Fruit fly (Drosophila melanogaster) whole organism, embryonic: ENCODE data around the gene CG16865.

Experiments
- Abd-B ChIP-seq: fragments of 200-800 bp; sonication (Bioruptor generic); optimal IDR thresholded peaks from 2 replicates; lab custom pipeline; 2018; ENCODE audit warnings: missing biosample characterization, mild to moderate bottlenecking, missing genetic modification characterization, moderate library complexity
- CG10565 ChIP-seq: fragments of 200-800 bp; sonication (Bioruptor generic); optimal IDR thresholded peaks from 3 replicates; lab custom pipeline; 2016; ENCODE audit warnings: missing biosample characterization, mild to moderate bottlenecking, missing genetic modification characterization
- CG11695 ChIP-seq: fragments of 200-800 bp; sonication (Bioruptor generic); IDR thresholded peaks from 3 replicates; pipeline ENCODE4 v1.3.6; 2022; ENCODE audit warnings: missing biosample characterization, missing genetic modification characterization
- CG13424 ChIP-seq: fragments of 200-800 bp; sonication (Bioruptor generic); optimal IDR thresholded peaks from 2 replicates; lab custom pipeline; 2019; ENCODE audit warnings: missing biosample characterization, mild to moderate bottlenecking, missing genetic modification characterization, moderate library complexity
- CG15514 ChIP-seq: fragments of 200-800 bp; sonication (Bioruptor generic); optimal IDR thresholded peaks from 3 replicates; lab custom pipeline; 2017; ENCODE audit warnings: missing biosample characterization, missing genetic modification characterization, mild to moderate bottlenecking, moderate library complexity, missing genetic modification reagents
- CG16815 ChIP-seq: fragments of 200-800 bp; sonication (Bioruptor generic); optimal IDR thresholded peaks from 3 replicates; lab custom pipeline; 2017; ENCODE audit warnings: missing biosample characterization, mild to moderate bottlenecking, missing genetic modification characterization
- CG17186 ChIP-seq: fragments of 200-800 bp; sonication (Bioruptor generic); optimal IDR thresholded peaks from 3 replicates; lab custom pipeline; 2017; ENCODE audit warnings: missing biosample characterization, missing genetic modification reagents, missing genetic modification characterization
- CG17385 ChIP-seq: fragments of 200-800 bp; sonication (Bioruptor generic); optimal IDR thresholded peaks from 3 replicates; lab custom pipeline; 2018; ENCODE audit warnings: missing biosample characterization, mild to moderate bottlenecking, missing genetic modification characterization
- CG17568 ChIP-seq: fragments of 200-800 bp; sonication (Bioruptor generic); optimal IDR thresholded peaks from 2 replicates; lab custom pipeline; 2018; ENCODE audit warnings: missing biosample characterization, mild to moderate bottlenecking, missing genetic modification characterization, moderate library complexity
- CG17612 ChIP-seq: fragments of 200-800 bp; sonication (Bioruptor generic); IDR thresholded peaks from 2 replicates; pipeline ENCODE4 v1.3.6; 2022; ENCODE audit warnings: missing biosample characterization, missing genetic modification characterization
- CG17829 ChIP-seq: fragments of 200-800 bp; optimal IDR thresholded peaks from 2 replicates; lab custom pipeline; 2019; ENCODE audit warnings: missing biosample characterization, mild to moderate bottlenecking, missing genetic modification characterization, moderate library complexity
- CG18011 ChIP-seq: fragments of 200-800 bp; sonication (Bioruptor generic); optimal IDR thresholded peaks from 2 replicates; lab custom pipeline; 2017; ENCODE audit warnings: missing biosample characterization, missing genetic modification characterization, mild to moderate bottlenecking, moderate library complexity, missing genotype
- CG2116 ChIP-seq: fragments of 200-800 bp; sonication (Bioruptor generic); optimal IDR thresholded peaks from 3 replicates; lab custom pipeline; 2018; ENCODE audit warnings: missing biosample characterization, mild to moderate bottlenecking, missing genetic modification characterization
- CG2199 ChIP-seq: fragments of 200-800 bp; sonication (Bioruptor generic); IDR thresholded peaks from 3 replicates; pipeline ENCODE4 v1.3.6; 2022; ENCODE audit warnings: missing biosample characterization, missing genetic modification characterization
- CG32532 ChIP-seq: fragments of 200-800 bp; sonication (Bioruptor generic); IDR thresholded peaks from 2 replicates; pipeline ENCODE4 v1.3.6; 2022; ENCODE audit warnings: missing biosample characterization, missing genetic modification characterization
- CG32772 ChIP-seq: fragments of 200-800 bp; sonication (Bioruptor generic); IDR thresholded peaks from 2 replicates; pipeline ENCODE4 v1.3.6; 2022; ENCODE audit warnings: missing biosample characterization, missing genetic modification characterization
- CG3281 ChIP-seq: fragments of 200-800 bp; sonication (Bioruptor generic); optimal IDR thresholded peaks from 3 replicates; lab custom pipeline; 2017; ENCODE audit warnings: missing biosample characterization, mild to moderate bottlenecking, missing genetic modification characterization
- CG3847 ChIP-seq: fragments of 200-800 bp; sonication (Bioruptor generic); IDR thresholded peaks from 2 replicates; pipeline ENCODE4 v1.3.6; 2022; ENCODE audit warnings: missing biosample characterization, missing genetic modification characterization
- CG4730 ChIP-seq: fragments of 200-800 bp; sonication (Bioruptor generic); IDR thresholded peaks from 2 replicates; pipeline ENCODE4 v1.3.6; 2022; ENCODE audit warnings: missing biosample characterization, missing genetic modification characterization
- CG6854 ChIP-seq: fragments of 200-800 bp; sonication (Bioruptor generic); optimal IDR thresholded peaks from 3 replicates; lab custom pipeline; 2017; ENCODE audit warnings: missing biosample characterization, mild to moderate bottlenecking, missing genetic modification characterization
- CG8089 ChIP-seq: fragments of 200-800 bp; sonication (Bioruptor generic); optimal IDR thresholded peaks from 3 replicates; lab custom pipeline; 2016; ENCODE audit warnings: missing biosample characterization, missing genetic modification characterization
- CG8478 ChIP-seq: fragments of >200 bp; optimal IDR thresholded peaks from 2 replicates; lab custom pipeline; 2018
- Chrac-16 ChIP-seq: fragments of 200-800 bp; sonication (Bioruptor generic); optimal IDR thresholded peaks from 3 replicates; lab custom pipeline; 2016; ENCODE audit warnings: missing biosample characterization, missing genetic modification characterization
- CoRest ChIP-seq: fragments of 200-800 bp; sonication (Bioruptor generic); optimal IDR thresholded peaks from 3 replicates; lab custom pipeline; 2018; ENCODE audit warnings: missing biosample characterization, mild to moderate bottlenecking, missing genetic modification characterization, moderate library complexity
- Dfd ChIP-seq, 2 experiments: fragments of >200 bp; optimal IDR thresholded peaks; 2 replicates each; lab custom pipeline; 2017; ENCODE audit warnings: missing biosample characterization in 2 of 2, missing genetic modification characterization in 2 of 2
- E2f2 ChIP-seq: fragments of 200-800 bp; sonication (Bioruptor generic); IDR thresholded peaks from 2 replicates; pipeline ENCODE4 v1.3.6; 2022; ENCODE audit warnings: missing biosample characterization, missing genetic modification characterization
- Fer1 ChIP-seq: fragments of 200-800 bp; sonication (Bioruptor generic); optimal IDR thresholded peaks from 2 replicates; lab custom pipeline; 2017; ENCODE audit warnings: missing biosample characterization, mild to moderate bottlenecking, missing genetic modification characterization
- Fer2 ChIP-seq: fragments of 200-800 bp; sonication (Bioruptor generic); optimal IDR thresholded peaks from 2 replicates; lab custom pipeline; 2018; ENCODE audit warnings: missing biosample characterization, mild to moderate bottlenecking, missing genetic modification characterization, moderate library complexity
- Hey ChIP-seq: fragments of 200-800 bp; sonication (Bioruptor generic); optimal IDR thresholded peaks from 3 replicates; lab custom pipeline; 2018; ENCODE audit warnings: missing biosample characterization, mild to moderate bottlenecking, missing genetic modification characterization
- Hr3 ChIP-seq: fragments of 200-800 bp; sonication (Bioruptor generic); optimal IDR thresholded peaks from 3 replicates; lab custom pipeline; 2016; ENCODE audit warnings: missing biosample characterization, missing genetic modification characterization
- Lim3 ChIP-seq: fragments of 200-800 bp; sonication (Bioruptor generic); IDR thresholded peaks from 2 replicates; pipeline ENCODE4 v1.3.6; 2022; ENCODE audit warnings: missing biosample characterization, missing genetic modification characterization
- MBD-R2 ChIP-seq: fragments of 200-800 bp; sonication (Bioruptor generic); IDR thresholded peaks from 2 replicates; pipeline ENCODE4 v1.3.6; 2022; ENCODE audit warnings: missing biosample characterization, missing genetic modification characterization
- Opbp ChIP-seq: fragments of 200-800 bp; sonication (Bioruptor generic); IDR thresholded peaks from 3 replicates; pipeline ENCODE4 v1.3.6; 2022; ENCODE audit warnings: missing biosample characterization, missing genetic modification characterization; ENCODE audit not compliant: partially characterized antibody
- Pdp1 ChIP-seq, 2 experiments: fragments of 200-800 bp; sonication (Bioruptor generic); optimal IDR thresholded peaks; 3 replicates each; lab custom pipeline; 2016; ENCODE audit warnings: missing biosample characterization in 2 of 2, missing genetic modification characterization in 2 of 2, mild to moderate bottlenecking in 1 of 2, moderate library complexity in 1 of 2
- Scr ChIP-seq: fragments of 200-800 bp; sonication (Bioruptor generic); IDR thresholded peaks from 2 replicates; pipeline ENCODE4 v1.3.6; 2022; ENCODE audit warnings: missing biosample characterization, missing genetic modification characterization; ENCODE audit not compliant: partially characterized antibody
- Sry-δ ChIP-seq: fragments of 200-800 bp; sonication (Bioruptor generic); optimal IDR thresholded peaks from 2 replicates; lab custom pipeline; 2016; ENCODE audit warnings: missing biosample characterization, missing genetic modification characterization
- Trl ChIP-seq, 3 experiments: fragments of >200 bp in 2 of 3; fragments of 200-800 bp in 1 of 3; sonication (Bioruptor generic) in 1 of 3; optimal IDR thresholded peaks; 2 replicates in 1 of 3; 3 replicates in 2 of 3; lab custom pipeline; 2016 to 2017; ENCODE audit warnings: missing biosample characterization in 1 of 3, missing genetic modification characterization in 1 of 3
- croc ChIP-seq: fragments of 200-800 bp; sonication (Bioruptor generic); conservative IDR thresholded peaks from 3 replicates; pipeline ENCODE4 v1.3.6; 2022; ENCODE audit warnings: missing biosample characterization, missing genetic modification characterization
- dimm ChIP-seq: fragments of 200-800 bp; sonication (Bioruptor generic); IDR thresholded peaks from 2 replicates; pipeline ENCODE4 v1.3.6; 2022; ENCODE audit warnings: missing biosample characterization, missing genetic modification characterization
- emc ChIP-seq: fragments of 200-800 bp; sonication (Bioruptor generic); optimal IDR thresholded peaks from 2 replicates; lab custom pipeline; 2016; ENCODE audit warnings: missing biosample characterization, missing genetic modification characterization
- fd3F ChIP-seq: fragments of 200-800 bp; sonication (Bioruptor generic); optimal IDR thresholded peaks from 2 replicates; lab custom pipeline; 2018; ENCODE audit warnings: missing biosample characterization, mild to moderate bottlenecking, missing genetic modification characterization, moderate library complexity
- gce ChIP-seq: fragments of 200-800 bp; sonication (Bioruptor generic); IDR thresholded peaks from 3 replicates; pipeline ENCODE4 v1.3.6; 2022; ENCODE audit warnings: missing biosample characterization, missing genetic modification characterization
- gfzf ChIP-seq: fragments of 200-800 bp; sonication (Bioruptor generic); optimal IDR thresholded peaks from 2 replicates; lab custom pipeline; 2016; ENCODE audit warnings: missing biosample characterization, mild to moderate bottlenecking, missing genetic modification characterization, moderate library complexity
- knrl ChIP-seq: fragments of 200-800 bp; sonication (Bioruptor generic); IDR thresholded peaks from 3 replicates; pipeline ENCODE4 v1.3.6; 2022; ENCODE audit warnings: missing biosample characterization, missing genetic modification characterization; ENCODE audit not compliant: partially characterized antibody
- mirr ChIP-seq: fragments of 200-800 bp; sonication (Bioruptor generic); optimal IDR thresholded peaks from 3 replicates; lab custom pipeline; 2018; ENCODE audit warnings: missing biosample characterization, mild to moderate bottlenecking, missing genetic modification characterization
- ranshi ChIP-seq: fragments of 200-800 bp; sonication (Bioruptor generic); IDR thresholded peaks from 2 replicates; pipeline ENCODE4 v1.3.6; 2022; ENCODE audit warnings: missing biosample characterization, missing genetic modification characterization
- row ChIP-seq: fragments of 200-800 bp; sonication (Bioruptor generic); IDR thresholded peaks from 3 replicates; pipeline ENCODE4 v1.3.6; 2022; ENCODE audit warnings: missing biosample characterization, missing genetic modification characterization
- sug ChIP-seq: fragments of 200-800 bp; optimal IDR thresholded peaks from 2 replicates; lab custom pipeline; 2019; ENCODE audit warnings: missing biosample characterization, mild to moderate bottlenecking, missing genetic modification characterization, moderate library complexity
- trh ChIP-seq: fragments of 200-800 bp; sonication (Bioruptor generic); optimal IDR thresholded peaks from 2 replicates; lab custom pipeline; 2016; ENCODE audit warnings: missing biosample characterization, missing genetic modification characterization
- zen2 ChIP-seq: fragments of 200-800 bp; sonication (Bioruptor generic); IDR thresholded peaks from 3 replicates; pipeline ENCODE4 v1.3.6; 2022; ENCODE audit warnings: missing biosample characterization, missing genetic modification characterization; ENCODE audit not compliant: partially characterized antibody

Gene CG16865

dm6 chr2L:13813604-13814178, 2.4 kb downstream of the CG16865 start, which contains the start of gene Sos (continued):
- TF ChIP-seq Opbp (GFP tag; lab: Robert Waterston, UW): no peak
- no peak for TF ChIP-seq emc (GFP tag; lab: Kevin White, UChicago)
- no peak for TF ChIP-seq CG16815 (GFP tag; lab: Kevin White, UChicago)
- peak; percentile 38 for TF ChIP-seq CG2116 (GFP tag; lab: Kevin White, UChicago)
- TF ChIP-seq Fer2: no peak
- peak; percentile 22; the same call in 1 of the 3 replicates for TF ChIP-seq knrl (GFP tag; lab: Robert Waterston, UW)
- TF ChIP-seq CG17612: no peak
- 0 out of 2 replicates have a peak, but pooled peaks have one; percentile 9 for TF ChIP-seq CG32532
- TF ChIP-seq mirr (GFP tag; lab: Kevin White, UChicago): no peak
- peak; percentile 45; the same call in 1 of the 2 replicates for TF ChIP-seq CG3847 (GFP tag; lab: Robert Waterston, UW)
- peak; percentile 92 for TF ChIP-seq E2f2 (GFP tag; lab: Robert Waterston, UW)
- TF ChIP-seq Dfd (GFP tag; optimal IDR thresholded peaks at IDR 0.05; lab: Kevin White, UChicago): no peak
- TF ChIP-seq CG8478 (lab: Kevin White, UChicago): no peak
- no peak for TF ChIP-seq Hey (tag; lab: Kevin White, UChicago)
- no peak for TF ChIP-seq CG32772 (GFP tag; lab: Robert Waterston, UW)
- TF ChIP-seq Sry-δ (GFP tag; lab: Kevin White, UChicago): peak; percentile 32
- no peak for TF ChIP-seq fd3F (GFP tag; lab: Kevin White, UChicago)
- TF ChIP-seq Hr3 (GFP tag; lab: Kevin White, UChicago): no peak
- TF ChIP-seq CG15514 (GFP tag; lab: Kevin White, UChicago): peak; percentile 61
- TF ChIP-seq Scr (GFP tag; lab: Robert Waterston, UW): peak; percentile 27; the same call in 1 of the 2 replicates
- TF ChIP-seq CG17385 (GFP tag; lab: Kevin White, UChicago): peak; percentile 99
- peak; percentile 87 for TF ChIP-seq MBD-R2 (GFP tag; lab: Robert Waterston, UW)
- TF ChIP-seq CG17186: peak; percentile 9
- TF ChIP-seq CG17829 (tag; lab: Kevin White, UChicago): peak; percentile 47
- no peak for TF ChIP-seq CG17568 (GFP tag; lab: Kevin White, UChicago)
- no peak for TF ChIP-seq Trl (optimal IDR thresholded peaks at IDR 0.05; lab: Kevin White, UChicago)
- no peak for TF ChIP-seq Trl (GFP tag; optimal IDR thresholded peaks at IDR 0.05; lab: Kevin White, UChicago)
- no peak for TF ChIP-seq Lim3 (GFP tag; lab: Robert Waterston, UW)
- no peak for TF ChIP-seq CG6854 (GFP tag; lab: Kevin White, UChicago)
- no peak for TF ChIP-seq CG10565 (GFP tag; lab: Kevin White, UChicago)
- TF ChIP-seq CG8089 (GFP tag; lab: Kevin White, UChicago): no peak
- TF ChIP-seq CG11695 (GFP tag; lab: Robert Waterston, UW): no peak
- TF ChIP-seq croc (GFP tag; lab: Robert Waterston, UW): no peak
- TF ChIP-seq dimm: no peak
- TF ChIP-seq Abd-B (GFP tag; lab: Kevin White, UChicago): peak; percentile 10
- TF ChIP-seq row (GFP tag; lab: Robert Waterston, UW): peak; percentile 41; the same call in 2 of the 3 replicates
- TF ChIP-seq zen2 (GFP tag; lab: Robert Waterston, UW): no peak
- TF ChIP-seq gfzf: peak; percentile 94
- no peak for TF ChIP-seq CG18011 (GFP tag; lab: Kevin White, UChicago)
- TF ChIP-seq gce (GFP tag; lab: Robert Waterston, UW): no peak
- TF ChIP-seq ranshi (GFP tag; lab: Robert Waterston, UW): no peak
- TF ChIP-seq CG13424 (tag; lab: Kevin White, UChicago): no peak
- no peak for TF ChIP-seq Chrac-16 (GFP tag; lab: Kevin White, UChicago)
- no peak for TF ChIP-seq Fer1
- TF ChIP-seq CG4730 (GFP tag; lab: Robert Waterston, UW): no peak
- TF ChIP-seq trh (GFP tag; lab: Kevin White, UChicago): no peak
- TF ChIP-seq sug (tag; lab: Kevin White, UChicago): no peak
- TF ChIP-seq Pdp1 (GFP tag; optimal IDR thresholded peaks at IDR 0.05; lab: Kevin White, UChicago): peak in 1 of 2 experiments; percentile 17
- no peak for TF ChIP-seq CG2199
- TF ChIP-seq CG3281: no peak
- TF ChIP-seq CoRest (tag; lab: Kevin White, UChicago): no peak
